Fruit fly (Drosophila melanogaster) whole organism, prepupa: Measurements from ENCODE around the gene CG14270.

ENCODE experiments used
- Blimp-1 ChIP-seq: fragments of 200-800 bp; sonication (Bioruptor generic); optimal IDR thresholded peaks from 3 replicates; lab custom pipeline; 2017; ENCODE audit warnings: missing biosample characterization, missing genetic modification characterization, mild to moderate bottlenecking, moderate library complexity, missing genetic modification reagents
- CG10669 ChIP-seq: fragments of 200-800 bp; sonication (Bioruptor generic); optimal IDR thresholded peaks from 3 replicates; lab custom pipeline; 2018; ENCODE audit warnings: missing biosample characterization, mild to moderate bottlenecking, missing genetic modification characterization, moderate library complexity
- CG11294 ChIP-seq: fragments of 200-800 bp; sonication (Bioruptor generic); IDR thresholded peaks from 2 replicates; pipeline ENCODE4 v1.3.6; 2022; ENCODE audit warnings: missing biosample characterization, missing genetic modification characterization
- CG11762 ChIP-seq: fragments of 200-800 bp; sonication (Bioruptor generic); optimal IDR thresholded peaks from 3 replicates; lab custom pipeline; 2016; ENCODE audit warnings: missing biosample characterization, missing genetic modification characterization; ENCODE audit not compliant: insufficient read depth
- CG15336 ChIP-seq: fragments of 200-800 bp; sonication (Bioruptor generic); IDR thresholded peaks from 2 replicates; pipeline ENCODE4 v1.3.6; 2022; ENCODE audit warnings: missing biosample characterization, missing genetic modification characterization
- CG16779 ChIP-seq: fragments of 200-800 bp; sonication (Bioruptor generic); optimal IDR thresholded peaks from 3 replicates; lab custom pipeline; 2017; ENCODE audit warnings: missing biosample characterization, mild to moderate bottlenecking, missing genetic modification characterization
- CG31627 ChIP-seq: fragments of 200-800 bp; sonication (Bioruptor generic); optimal IDR thresholded peaks from 3 replicates; lab custom pipeline; 2016; ENCODE audit warnings: missing biosample characterization, missing genetic modification characterization
- CG32006 ChIP-seq: fragments of 200-800 bp; sonication (Bioruptor generic); optimal IDR thresholded peaks from 3 replicates; lab custom pipeline; 2017; ENCODE audit warnings: missing biosample characterization, mild to moderate bottlenecking, missing genetic modification characterization
- CG6163 ChIP-seq: fragments of 200-800 bp; sonication (Bioruptor generic); IDR thresholded peaks from 3 replicates; pipeline ENCODE4 v1.3.6; 2022; ENCODE audit warnings: missing biosample characterization, missing genetic modification characterization
- CG6276 ChIP-seq: fragments of 200-800 bp; sonication (Bioruptor generic); optimal IDR thresholded peaks from 2 replicates; lab custom pipeline; 2017; ENCODE audit warnings: missing biosample characterization, mild to moderate bottlenecking, missing genetic modification characterization
- CG6792 ChIP-seq: fragments of 200-800 bp; sonication (Bioruptor generic); optimal IDR thresholded peaks from 3 replicates; lab custom pipeline; 2016; ENCODE audit warnings: missing biosample characterization, missing genetic modification characterization
- CG6808 ChIP-seq: fragments of 200-800 bp; sonication (Bioruptor generic); optimal IDR thresholded peaks from 3 replicates; lab custom pipeline; 2017; ENCODE audit warnings: missing biosample characterization, missing genetic modification characterization, mild to moderate bottlenecking, moderate library complexity, missing genetic modification reagents
- CG7368 ChIP-seq: fragments of 200-800 bp; sonication (Bioruptor generic); optimal IDR thresholded peaks from 3 replicates; lab custom pipeline; 2016; ENCODE audit warnings: missing biosample characterization, missing genetic modification characterization
- CG8119 ChIP-seq: fragments of 200-800 bp; sonication (Bioruptor generic); IDR thresholded peaks from 3 replicates; pipeline ENCODE4 v1.3.6; 2022; ENCODE audit warnings: missing biosample characterization, missing genetic modification characterization
- CG8319 ChIP-seq: fragments of 200-800 bp; sonication (Bioruptor generic); optimal IDR thresholded peaks from 3 replicates; lab custom pipeline; 2016; ENCODE audit warnings: missing biosample characterization, missing genetic modification characterization
- CG8632 ChIP-seq: fragments of 200-800 bp; sonication (Bioruptor generic); optimal IDR thresholded peaks from 3 replicates; lab custom pipeline; 2016; ENCODE audit warnings: missing biosample characterization, missing genetic modification characterization
- Eip75B ChIP-seq: fragments of 200-800 bp; sonication (Bioruptor generic); optimal IDR thresholded peaks from 3 replicates; lab custom pipeline; 2016; ENCODE audit warnings: missing biosample characterization, missing genetic modification characterization
- Eip93F ChIP-seq: fragments of 200-800 bp; sonication (Bioruptor generic); optimal IDR thresholded peaks from 2 replicates; lab custom pipeline; 2016; ENCODE audit warnings: missing biosample characterization, mild to moderate bottlenecking, missing genetic modification characterization
- Ets21C ChIP-seq: fragments of 200-800 bp; sonication (Bioruptor generic); optimal IDR thresholded peaks from 3 replicates; lab custom pipeline; 2016; ENCODE audit warnings: missing biosample characterization, missing genetic modification characterization
- Ets96B ChIP-seq: fragments of 200-800 bp; optimal IDR thresholded peaks from 2 replicates; lab custom pipeline; 2019; ENCODE audit warnings: missing biosample characterization, mild to moderate bottlenecking, missing genetic modification characterization, moderate library complexity
- Hr38 ChIP-seq: sonication (Bioruptor generic); optimal IDR thresholded peaks from 2 replicates; lab custom pipeline; 2016; ENCODE audit warnings: missing biosample characterization, missing genetic modification characterization
- Hr39 ChIP-seq: fragments of 200-800 bp; sonication (Bioruptor generic); optimal IDR thresholded peaks from 2 replicates; lab custom pipeline; 2016; ENCODE audit warnings: missing biosample characterization, missing genetic modification characterization
- Hr4 ChIP-seq: fragments of 200-800 bp; sonication (Bioruptor generic); optimal IDR thresholded peaks from 3 replicates; lab custom pipeline; 2016; ENCODE audit warnings: missing biosample characterization, missing genetic modification characterization
- Lpt ChIP-seq: fragments of 200-800 bp; sonication (Bioruptor generic); optimal IDR thresholded peaks from 3 replicates; lab custom pipeline; 2016; ENCODE audit warnings: missing biosample characterization, missing genetic modification characterization
- Met ChIP-seq: fragments of 200-800 bp; sonication (Bioruptor generic); optimal IDR thresholded peaks from 3 replicates; lab custom pipeline; 2016; ENCODE audit warnings: missing biosample characterization, missing genetic modification characterization
- Smox ChIP-seq: fragments of 200-800 bp; sonication (Bioruptor generic); optimal IDR thresholded peaks from 3 replicates; lab custom pipeline; 2016; ENCODE audit warnings: missing biosample characterization, missing genetic modification characterization
- Sox102F ChIP-seq: fragments of 200-800 bp; sonication (Bioruptor generic); optimal IDR thresholded peaks from 2 replicates; lab custom pipeline; 2016; ENCODE audit warnings: missing biosample characterization, mild to moderate bottlenecking, missing genetic modification characterization
- Sox14 ChIP-seq: fragments of 200-800 bp; sonication (Bioruptor generic); optimal IDR thresholded peaks from 3 replicates; lab custom pipeline; 2016; ENCODE audit warnings: missing biosample characterization, missing genetic modification characterization
- Sox15 ChIP-seq: fragments of 200-800 bp; sonication (Bioruptor generic); optimal IDR thresholded peaks from 3 replicates; lab custom pipeline; 2016; ENCODE audit warnings: missing biosample characterization, missing genetic modification characterization
- achi ChIP-seq: fragments of 200-800 bp; sonication (Bioruptor generic); optimal IDR thresholded peaks from 3 replicates; lab custom pipeline; 2016; ENCODE audit warnings: missing biosample characterization, missing genetic modification characterization
- cyc ChIP-seq: fragments of 200-800 bp; sonication (Bioruptor generic); optimal IDR thresholded peaks from 3 replicates; lab custom pipeline; 2016; ENCODE audit warnings: missing biosample characterization, missing genetic modification characterization
- dac ChIP-seq: fragments of 200-800 bp; sonication (Bioruptor generic); optimal IDR thresholded peaks from 2 replicates; lab custom pipeline; 2017; ENCODE audit warnings: missing biosample characterization, mild to moderate bottlenecking, missing genetic modification characterization
- dsx ChIP-seq: fragments of 200-800 bp; optimal IDR thresholded peaks from 3 replicates; lab custom pipeline; 2019; ENCODE audit warnings: missing biosample characterization, mild to moderate bottlenecking, missing genetic modification characterization, moderate library complexity; ENCODE audit not compliant: poor library complexity, severe bottlenecking
- fd59A ChIP-seq: fragments of 200-800 bp; sonication (Bioruptor generic); optimal IDR thresholded peaks from 2 replicates; lab custom pipeline; 2017; ENCODE audit warnings: missing biosample characterization, mild to moderate bottlenecking, missing genetic modification characterization, missing genetic modification reagents
- fkh ChIP-seq: fragments of 200-800 bp; sonication (Bioruptor generic); optimal IDR thresholded peaks from 3 replicates; lab custom pipeline; 2017; ENCODE audit warnings: missing biosample characterization, mild to moderate bottlenecking, missing genetic modification characterization, moderate library complexity
- salr ChIP-seq, 2 experiments: fragments of 200-800 bp; sonication (Bioruptor generic); optimal IDR thresholded peaks; 3 replicates each; lab custom pipeline; 2016 to 2018; ENCODE audit warnings: missing biosample characterization in 2 of 2, missing genetic modification characterization in 2 of 2, mild to moderate bottlenecking in 1 of 2
- spab ChIP-seq: fragments of 200-800 bp; sonication (Bioruptor generic); optimal IDR thresholded peaks from 2 replicates; lab custom pipeline; 2017; ENCODE audit warnings: missing biosample characterization, mild to moderate bottlenecking, missing genetic modification characterization, missing genetic modification reagents
- svp ChIP-seq: fragments of 200-800 bp; sonication (Bioruptor generic); peaks from one replicate; lab custom pipeline; 2016; ENCODE audit warnings: missing biosample characterization, missing genetic modification characterization
- topi ChIP-seq: fragments of 200-800 bp; sonication (Bioruptor generic); optimal IDR thresholded peaks from 3 replicates; lab custom pipeline; 2016; ENCODE audit warnings: missing biosample characterization, missing genetic modification characterization
- vri ChIP-seq: fragments of 200-800 bp; sonication (Bioruptor generic); optimal IDR thresholded peaks from 3 replicates; lab custom pipeline; 2016; ENCODE audit warnings: missing biosample characterization, mild to moderate bottlenecking, missing genetic modification characterization

Gene CG14270

dm6 chrX:3446157-3446556 lies 39.0 kb downstream of the CG14270 start:
- TF ChIP-seq Smox (GFP tag; lab: Kevin White, UChicago) (no peak), Ets21C (no peak), Sox102F (no peak), CG7368 (GFP tag; lab: Kevin White, UChicago) (no peak), CG32006 (GFP tag; lab: Kevin White, UChicago) (no peak), Eip93F (GFP tag; lab: Kevin White, UChicago) (no peak), spab (GFP tag; lab: Kevin White, UChicago) (no peak), CG8319 (GFP tag; lab: Kevin White, UChicago) (no peak), CG6792 (GFP tag; lab: Kevin White, UChicago) (no peak), Eip75B (GFP tag; lab: Kevin White, UChicago) (no peak), CG11762 (GFP tag; lab: Kevin White, UChicago) (no peak), cyc (GFP tag; lab: Kevin White, UChicago) (no peak), topi (no peak), vri (no peak), fd59A (GFP tag; lab: Kevin White, UChicago) (no peak), Blimp-1 (GFP tag; lab: Kevin White, UChicago) (no peak), Hr38 (GFP tag; lab: Kevin White, UChicago) (no peak), Sox14 (GFP tag; lab: Kevin White, UChicago) (no peak), CG15336 (GFP tag; lab: Robert Waterston, UW) (no peak)

DNA sequence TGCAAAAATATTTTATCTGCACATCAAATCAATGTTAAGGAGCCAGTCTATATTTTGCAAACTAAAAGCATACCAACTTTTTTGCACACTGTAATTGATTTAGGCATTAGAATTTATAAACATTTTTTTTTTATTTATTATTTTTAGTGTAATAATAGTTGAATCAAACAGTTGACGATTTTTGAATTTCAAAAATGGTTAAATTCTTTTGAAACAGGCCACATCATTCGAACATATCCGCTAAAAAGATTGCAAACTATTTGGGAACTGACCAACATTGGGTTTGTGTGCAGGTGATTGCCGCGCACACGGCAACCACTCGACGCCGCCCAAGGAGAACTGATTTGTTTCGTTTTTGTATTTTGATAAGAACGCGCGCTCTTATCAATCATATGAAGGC lies 40.4 kb downstream of the CG14270 start:
- TF ChIP-seq Smox (GFP tag; lab: Kevin White, UChicago) (peak; percentile 1), CG11762 (GFP tag; lab: Kevin White, UChicago) (no peak), Hr39 (GFP tag; lab: Kevin White, UChicago) (no peak), svp (GFP tag; lab: Kevin White, UChicago) (peak; percentile 54), topi (peak; percentile 15), Met (GFP tag; lab: Kevin White, UChicago) (peak; percentile 16), Hr4 (GFP tag; lab: Kevin White, UChicago) (no peak), Blimp-1 (GFP tag; lab: Kevin White, UChicago) (peak; percentile 15), cyc (GFP tag; lab: Kevin White, UChicago) (peak; percentile 17), CG16779 (no peak)

dm6 chrX:3443902-3444301 lies 41.3 kb downstream of the CG14270 start:
- TF ChIP-seq CG32006 (GFP tag; lab: Kevin White, UChicago) (no peak), CG8119 (GFP tag; lab: Robert Waterston, UW) (no peak), CG11294 (GFP tag; lab: Robert Waterston, UW) (no peak), Lpt (no peak), Ets96B (no peak), dsx (no peak), CG11762 (GFP tag; lab: Kevin White, UChicago) (no peak), vri (no peak), CG6163 (GFP tag; lab: Robert Waterston, UW) (0 out of 3 replicates have a peak, but pooled peaks have one; percentile 12)

dm6 chrX:3442543-3443207 lies 42.5 kb downstream of the CG14270 start:
- TF ChIP-seq dac (GFP tag; lab: Kevin White, UChicago): no peak
- TF ChIP-seq CG15336 (GFP tag; lab: Robert Waterston, UW): no peak
- no peak for TF ChIP-seq CG10669 (GFP tag; lab: Kevin White, UChicago)
- TF ChIP-seq salr (GFP tag; optimal IDR thresholded peaks at IDR 0.05; lab: Kevin White, UChicago): no peak
- TF ChIP-seq Sox15 (GFP tag; lab: Kevin White, UChicago): no peak
- no peak for TF ChIP-seq CG6792 (GFP tag; lab: Kevin White, UChicago)
- TF ChIP-seq CG8632 (GFP tag; lab: Kevin White, UChicago): no peak
- TF ChIP-seq CG16779: no peak
- TF ChIP-seq Met (GFP tag; lab: Kevin White, UChicago): no peak
- TF ChIP-seq CG11294 (GFP tag; lab: Robert Waterston, UW): no peak
- TF ChIP-seq CG6808: no peak
- TF ChIP-seq achi (GFP tag; lab: Kevin White, UChicago): no peak
- TF ChIP-seq CG31627 (GFP tag; lab: Kevin White, UChicago): no peak
- no peak for TF ChIP-seq dsx
- TF ChIP-seq Lpt: no peak
- TF ChIP-seq CG6276 (GFP tag; lab: Kevin White, UChicago): no peak
- TF ChIP-seq Sox102F: no peak
- no peak for TF ChIP-seq fkh (GFP tag; lab: Kevin White, UChicago)
- no peak for TF ChIP-seq cyc (GFP tag; lab: Kevin White, UChicago)
